Fruit fly (Drosophila melanogaster) whole organism, embryonic: ENCODE results near the gene BTBD9.
A peak's percentile ranks its signal among the peaks of the same experiment; 100 is the strongest.

ENCODE experiments used
- Adf1 ChIP-seq: fragments of 200-800 bp; sonication (Bioruptor generic); IDR thresholded peaks from 2 replicates; pipeline ENCODE4 v1.3.6; 2022; ENCODE audit warnings: missing biosample characterization, missing genetic modification characterization
- Atf6 ChIP-seq: fragments of 200-800 bp; sonication (Bioruptor generic); IDR thresholded peaks from 2 replicates; pipeline ENCODE4 v1.3.6; 2022; ENCODE audit warnings: missing biosample characterization, missing genetic modification characterization
- B-H1 ChIP-seq: fragments of 200-800 bp; sonication (Bioruptor generic); IDR thresholded peaks from 3 replicates; pipeline ENCODE4 v1.3.6; 2022; ENCODE audit warnings: missing biosample characterization, missing genetic modification characterization
- B-H2 ChIP-seq: fragments of 200-800 bp; sonication (Bioruptor generic); optimal IDR thresholded peaks from 2 replicates; lab custom pipeline; 2018; ENCODE audit warnings: missing biosample characterization, mild to moderate bottlenecking, missing genetic modification characterization
- C15 ChIP-seq: fragments of 200-800 bp; sonication (Bioruptor generic); IDR thresholded peaks from 3 replicates; pipeline ENCODE4 v1.3.6; 2022; ENCODE audit warnings: missing biosample characterization, missing genetic modification characterization
- CG10979 ChIP-seq: fragments of 200-800 bp; sonication (Bioruptor generic); optimal IDR thresholded peaks from 2 replicates; lab custom pipeline; 2018; ENCODE audit warnings: missing biosample characterization, mild to moderate bottlenecking, missing genetic modification characterization, moderate library complexity
- CG12219 ChIP-seq: fragments of 200-800 bp; sonication (Bioruptor generic); optimal IDR thresholded peaks from 3 replicates; lab custom pipeline; 2018; ENCODE audit warnings: missing biosample characterization, mild to moderate bottlenecking, missing genetic modification characterization
- CG12659 ChIP-seq: fragments of 200-800 bp; sonication (Bioruptor generic); optimal IDR thresholded peaks from 3 replicates; lab custom pipeline; 2017; ENCODE audit warnings: mild to moderate bottlenecking, missing biosample characterization, missing genetic modification reagents, missing genetic modification characterization
- CG15011 ChIP-seq: fragments of 200-800 bp; sonication (Bioruptor generic); optimal IDR thresholded peaks from 3 replicates; lab custom pipeline; 2018; ENCODE audit warnings: missing biosample characterization, mild to moderate bottlenecking, missing genetic modification characterization
- CG15269 ChIP-seq: fragments of 200-800 bp; sonication (Bioruptor generic); optimal IDR thresholded peaks from 2 replicates; lab custom pipeline; 2018; ENCODE audit warnings: missing biosample characterization, mild to moderate bottlenecking, missing genetic modification characterization, moderate library complexity
- CG15514 ChIP-seq: fragments of 200-800 bp; sonication (Bioruptor generic); optimal IDR thresholded peaks from 3 replicates; lab custom pipeline; 2017; ENCODE audit warnings: missing biosample characterization, missing genetic modification characterization, mild to moderate bottlenecking, moderate library complexity, missing genetic modification reagents
- CG1602 ChIP-seq: fragments of 200-800 bp; sonication (Bioruptor generic); optimal IDR thresholded peaks from 3 replicates; lab custom pipeline; 2016; ENCODE audit warnings: missing biosample characterization, missing genetic modification characterization
- CG16813 ChIP-seq: fragments of 200-800 bp; sonication (Bioruptor generic); IDR thresholded peaks from 3 replicates; pipeline ENCODE4 v1.3.6; 2022; ENCODE audit warnings: missing biosample characterization, missing genetic modification characterization; ENCODE audit not compliant: partially characterized antibody
- CG17361 ChIP-seq: fragments of 200-800 bp; sonication (Bioruptor generic); IDR thresholded peaks from 3 replicates; pipeline ENCODE4 v1.3.6; 2022; ENCODE audit warnings: missing biosample characterization, missing genetic modification characterization
- CG18262 ChIP-seq: fragments of 200-800 bp; optimal IDR thresholded peaks from 3 replicates; lab custom pipeline; 2019; ENCODE audit warnings: missing biosample characterization, mild to moderate bottlenecking, missing genetic modification characterization, moderate library complexity
- CG30403 ChIP-seq: fragments of 200-800 bp; sonication (Bioruptor generic); optimal IDR thresholded peaks from 3 replicates; lab custom pipeline; 2016; ENCODE audit warnings: missing biosample characterization, missing genetic modification characterization
- CG33557 ChIP-seq: fragments of 200-800 bp; sonication (Bioruptor generic); optimal IDR thresholded peaks from 2 replicates; lab custom pipeline; 2019; ENCODE audit warnings: missing biosample characterization, mild to moderate bottlenecking, missing genetic modification characterization, moderate library complexity
- CG34422 ChIP-seq: fragments of 200-800 bp; sonication (Bioruptor generic); IDR thresholded peaks from 3 replicates; pipeline ENCODE4 v1.3.6; 2022; ENCODE audit warnings: missing biosample characterization, missing genetic modification characterization
- CG7357 ChIP-seq: fragments of 200-800 bp; sonication (Bioruptor generic); IDR thresholded peaks from 3 replicates; pipeline ENCODE4 v1.3.6; 2022; ENCODE audit warnings: missing biosample characterization, missing genetic modification characterization
- CG7556 ChIP-seq: fragments of 200-800 bp; sonication (Bioruptor generic); optimal IDR thresholded peaks from 2 replicates; lab custom pipeline; 2017; ENCODE audit warnings: missing biosample characterization, mild to moderate bottlenecking, missing genetic modification characterization
- CG8089 ChIP-seq: fragments of 200-800 bp; sonication (Bioruptor generic); optimal IDR thresholded peaks from 3 replicates; lab custom pipeline; 2016; ENCODE audit warnings: missing biosample characterization, missing genetic modification characterization
- Camta ChIP-seq: fragments of 200-800 bp; sonication (Bioruptor generic); optimal IDR thresholded peaks from 2 replicates; lab custom pipeline; 2016; ENCODE audit warnings: missing biosample characterization, missing genetic modification characterization
- Dip3 ChIP-seq: fragments of 200-800 bp; sonication (Bioruptor generic); optimal IDR thresholded peaks from 3 replicates; lab custom pipeline; 2016; ENCODE audit warnings: missing biosample characterization, missing genetic modification characterization
- Fer1 ChIP-seq: fragments of 200-800 bp; sonication (Bioruptor generic); optimal IDR thresholded peaks from 2 replicates; lab custom pipeline; 2017; ENCODE audit warnings: missing biosample characterization, mild to moderate bottlenecking, missing genetic modification characterization
- Fer3 ChIP-seq: fragments of 200-800 bp; sonication (Bioruptor generic); optimal IDR thresholded peaks from 2 replicates; lab custom pipeline; 2018; ENCODE audit warnings: missing biosample characterization, mild to moderate bottlenecking, missing genetic modification characterization, moderate library complexity
- Jarid2 ChIP-seq: fragments of 200-800 bp; sonication (Bioruptor generic); optimal IDR thresholded peaks from 3 replicates; lab custom pipeline; 2017; ENCODE audit warnings: mild to moderate bottlenecking, missing biosample characterization, missing genetic modification reagents, missing genetic modification characterization
- MTF-1 ChIP-seq: fragments of 200-800 bp; sonication (Bioruptor generic); optimal IDR thresholded peaks from 2 replicates; lab custom pipeline; 2018; ENCODE audit warnings: missing biosample characterization, mild to moderate bottlenecking, missing genetic modification characterization, borderline replicate concordance
- Med ChIP-seq: fragments of 200-800 bp; sonication (Bioruptor generic); peaks from one replicate; lab custom pipeline; 2016; ENCODE audit warnings: missing biosample characterization, missing genetic modification characterization, mild to moderate bottlenecking, inconsistent platforms, moderate library complexity
- Mrtf ChIP-seq: fragments of 200-800 bp; sonication (Bioruptor generic); IDR thresholded peaks from 3 replicates; pipeline ENCODE4 v1.3.6; 2022; ENCODE audit warnings: missing biosample characterization, missing genetic modification characterization
- Nf-YB ChIP-seq: fragments of 200-800 bp; sonication (Bioruptor generic); optimal IDR thresholded peaks from 3 replicates; lab custom pipeline; 2019; ENCODE audit warnings: missing biosample characterization, mild to moderate bottlenecking, missing genetic modification characterization, moderate library complexity
- Rfx ChIP-seq: fragments of 200-800 bp; sonication (Bioruptor generic); IDR thresholded peaks from 2 replicates; pipeline ENCODE4 v1.3.6; 2022; ENCODE audit warnings: missing biosample characterization, missing genetic modification characterization
- ase ChIP-seq: fragments of 200-800 bp; sonication (Bioruptor generic); IDR thresholded peaks from 3 replicates; pipeline ENCODE4 v1.3.6; 2022; ENCODE audit warnings: missing biosample characterization, missing genetic modification characterization
- ash1 ChIP-seq: fragments of 200-800 bp; sonication (Bioruptor generic); optimal IDR thresholded peaks from 2 replicates; lab custom pipeline; 2018; ENCODE audit warnings: missing biosample characterization, mild to moderate bottlenecking, missing genetic modification characterization
- bcd ChIP-seq: fragments of 200-800 bp; sonication (Bioruptor generic); optimal IDR thresholded peaks from 2 replicates; lab custom pipeline; 2017; ENCODE audit warnings: missing biosample characterization, mild to moderate bottlenecking, missing genetic modification characterization
- caup ChIP-seq: fragments of 200-800 bp; sonication (Bioruptor generic); optimal IDR thresholded peaks from 3 replicates; lab custom pipeline; 2017; ENCODE audit warnings: missing biosample characterization, mild to moderate bottlenecking, missing genetic modification characterization, moderate library complexity; ENCODE audit not compliant: severe bottlenecking
- crp ChIP-seq, 2 experiments: fragments of 200-800 bp; sonication (Bioruptor generic); optimal IDR thresholded peaks; 2 replicates in 1 of 2; 3 replicates in 1 of 2; lab custom pipeline; 2017; ENCODE audit warnings: missing biosample characterization in 2 of 2, missing genetic modification characterization in 2 of 2, mild to moderate bottlenecking in 1 of 2, moderate library complexity in 1 of 2
- dmrt99B ChIP-seq: fragments of 200-800 bp; sonication (Bioruptor generic); optimal IDR thresholded peaks from 2 replicates; lab custom pipeline; 2018; ENCODE audit warnings: missing biosample characterization, mild to moderate bottlenecking, missing genetic modification characterization, moderate library complexity
- gem ChIP-seq: fragments of 200-800 bp; sonication (Bioruptor generic); optimal IDR thresholded peaks from 2 replicates; lab custom pipeline; 2019; ENCODE audit warnings: missing biosample characterization, mild to moderate bottlenecking, missing genetic modification characterization, moderate library complexity
- lab ChIP-seq: fragments of 200-800 bp; sonication (Bioruptor generic); optimal IDR thresholded peaks from 3 replicates; lab custom pipeline; 2017; ENCODE audit warnings: missing biosample characterization, missing genetic modification characterization, mild to moderate bottlenecking, moderate library complexity, missing genetic modification reagents
- lilli ChIP-seq: fragments of 200-800 bp; sonication (Bioruptor generic); optimal IDR thresholded peaks from 3 replicates; lab custom pipeline; 2016; ENCODE audit warnings: missing biosample characterization, missing genetic modification characterization
- mirr ChIP-seq: fragments of 200-800 bp; sonication (Bioruptor generic); optimal IDR thresholded peaks from 3 replicates; lab custom pipeline; 2018; ENCODE audit warnings: missing biosample characterization, mild to moderate bottlenecking, missing genetic modification characterization
- nau ChIP-seq: fragments of 200-800 bp; sonication (Bioruptor generic); optimal IDR thresholded peaks from 3 replicates; lab custom pipeline; 2017; ENCODE audit warnings: missing biosample characterization, mild to moderate bottlenecking, missing genetic modification characterization, missing genetic modification reagents
- otp ChIP-seq: fragments of 200-800 bp; sonication (Bioruptor generic); IDR thresholded peaks from 3 replicates; pipeline ENCODE4, ENCODE4 v1.3.6; 2022; ENCODE audit warnings: missing biosample characterization, missing genetic modification characterization
- schlank ChIP-seq: fragments of 200-800 bp; sonication (Bioruptor generic); optimal IDR thresholded peaks from 2 replicates; lab custom pipeline; 2018; ENCODE audit warnings: missing biosample characterization, mild to moderate bottlenecking, missing genetic modification characterization
- tll ChIP-seq, 2 experiments: fragments of 200-800 bp in 1 of 2; fragments of >200 bp in 1 of 2; sonication (Bioruptor generic) in 1 of 2; optimal IDR thresholded peaks; 2 replicates each; lab custom pipeline; 2017 to 2019; ENCODE audit warnings: missing biosample characterization in 2 of 2, missing genetic modification characterization in 2 of 2, mild to moderate bottlenecking in 1 of 2, moderate library complexity in 1 of 2
- tx ChIP-seq: fragments of 200-800 bp; sonication (Bioruptor generic); optimal IDR thresholded peaks from 2 replicates; lab custom pipeline; 2016; ENCODE audit warnings: missing biosample characterization, missing genetic modification characterization
- unc-4 ChIP-seq: fragments of 200-800 bp; sonication (Bioruptor generic); IDR thresholded peaks from 2 replicates; pipeline ENCODE4 v1.3.6; 2022; ENCODE audit warnings: missing biosample characterization, missing genetic modification characterization; ENCODE audit not compliant: partially characterized antibody
- unpg ChIP-seq: fragments of 200-800 bp; sonication (Bioruptor generic); optimal IDR thresholded peaks from 3 replicates; lab custom pipeline; 2018; ENCODE audit warnings: missing biosample characterization, mild to moderate bottlenecking, missing genetic modification characterization, moderate library complexity
- z ChIP-seq: fragments of 200-800 bp; sonication (Bioruptor generic); IDR thresholded peaks from 3 replicates; pipeline ENCODE4 v1.3.6; 2022; ENCODE audit warnings: missing biosample characterization, missing genetic modification characterization
- zf30C ChIP-seq: fragments of 200-800 bp; sonication (Bioruptor generic); optimal IDR thresholded peaks from 3 replicates; lab custom pipeline; 2018; ENCODE audit warnings: missing biosample characterization, mild to moderate bottlenecking, missing genetic modification characterization

BTBD9 gene

dm6 chrX:10784330-10784778, 16.0 kb downstream of the BTBD9 start (continued):
- no peak for TF ChIP-seq zf30C (GFP tag; lab: Kevin White, UChicago)
- no peak for TF ChIP-seq Atf6 (GFP tag; lab: Robert Waterston, UW)
- TF ChIP-seq B-H1 (GFP tag; lab: Robert Waterston, UW), result no peak
- no peak for TF ChIP-seq CG10979
- peak; percentile 8 for TF ChIP-seq Fer1 (GFP tag; lab: Kevin White, UChicago)
- peak; percentile 0 for TF ChIP-seq MTF-1 (GFP tag; lab: Kevin White, UChicago)
- TF ChIP-seq Med (GFP tag; lab: Kevin White, UChicago), result no peak
- TF ChIP-seq CG1602 (GFP tag; lab: Kevin White, UChicago), result no peak
- no peak for TF ChIP-seq CG15269 (tag; lab: Kevin White, UChicago)
- TF ChIP-seq CG7556 (GFP tag; lab: Kevin White, UChicago), result no peak
- no peak for TF ChIP-seq dmrt99B
- TF ChIP-seq CG12219 (GFP tag; lab: Kevin White, UChicago), result no peak
- no peak for TF ChIP-seq Jarid2
- peak; percentile 25 for TF ChIP-seq caup (GFP tag; lab: Kevin White, UChicago)
- TF ChIP-seq Rfx (GFP tag; lab: Robert Waterston, UW), result peak; percentile 12; the same call in 1 of the 2 replicates
- TF ChIP-seq lab (GFP tag; lab: Kevin White, UChicago), result peak; percentile 24
- TF ChIP-seq crp (GFP tag; optimal IDR thresholded peaks at IDR 0.05; lab: Kevin White, UChicago), result no peak
- TF ChIP-seq CG17361 (GFP tag; lab: Robert Waterston, UW), result no peak
- no peak for TF ChIP-seq CG33557 (GFP tag; lab: Kevin White, UChicago)
- peak; percentile 53 for TF ChIP-seq mirr (GFP tag; lab: Kevin White, UChicago)
- TF ChIP-seq schlank, result peak; percentile 6
- TF ChIP-seq CG8089 (GFP tag; lab: Kevin White, UChicago), result no peak
- TF ChIP-seq CG15011 (GFP tag; lab: Kevin White, UChicago), result no peak
- no peak for TF ChIP-seq CG34422 (GFP tag; lab: Robert Waterston, UW)
- TF ChIP-seq B-H2 (GFP tag; lab: Kevin White, UChicago), result no peak
- peak; percentile 30 for TF ChIP-seq CG15514 (GFP tag; lab: Kevin White, UChicago)
- no peak for TF ChIP-seq Dip3 (GFP tag; lab: Kevin White, UChicago)
- TF ChIP-seq Adf1 (GFP tag; lab: Robert Waterston, UW), result peak; percentile 97
- no peak for TF ChIP-seq CG7357
- TF ChIP-seq gem, result no peak
- no peak for TF ChIP-seq CG30403 (GFP tag; lab: Kevin White, UChicago)
- peak; percentile 50 for TF ChIP-seq lilli (GFP tag; lab: Kevin White, UChicago)
- no peak for TF ChIP-seq C15 (GFP tag; lab: Robert Waterston, UW)
- no peak for TF ChIP-seq bcd (GFP tag; lab: Kevin White, UChicago)
- no peak for TF ChIP-seq Nf-YB (GFP tag; lab: Kevin White, UChicago)
- TF ChIP-seq ase (GFP tag; lab: Robert Waterston, UW), result no peak
- TF ChIP-seq CG12659, result no peak
- no peak for TF ChIP-seq tx (GFP tag; lab: Kevin White, UChicago)
- no peak for TF ChIP-seq nau (GFP tag; lab: Kevin White, UChicago)
- no peak for TF ChIP-seq otp (GFP tag; lab: Robert Waterston, UW)
- TF ChIP-seq tll (GFP tag; optimal IDR thresholded peaks at IDR 0.05; lab: Kevin White, UChicago), result no peak
- no peak for TF ChIP-seq CG18262
- TF ChIP-seq Mrtf (GFP tag; lab: Robert Waterston, UW), result no peak
- TF ChIP-seq ash1 (GFP tag; lab: Kevin White, UChicago), result no peak
- TF ChIP-seq z (GFP tag; lab: Robert Waterston, UW), result no peak
- no peak for TF ChIP-seq Camta (GFP tag; lab: Kevin White, UChicago)
- 0 out of 3 replicates have a peak, but pooled peaks have one; percentile 16 for TF ChIP-seq CG16813 (GFP tag; lab: Robert Waterston, UW)
- TF ChIP-seq unc-4 (GFP tag; lab: Robert Waterston, UW), result 0 out of 2 replicates have a peak, but pooled peaks have one; percentile 17
- TF ChIP-seq unpg (GFP tag; lab: Kevin White, UChicago), result no peak
- TF ChIP-seq Fer3 (tag; lab: Kevin White, UChicago), result no peak
